Worm (Caenorhabditis elegans) whole organism, young adult: ENCODE data around the gene F08G5.3.
A peak's percentile ranks its signal among the peaks of the same experiment; 100 is the strongest.

Experiments
- B0019.2 ChIP-seq: fragments of 200-800 bp; sonication (Bioruptor generic); conservative IDR thresholded peaks from 2 replicates; pipeline ENCODE4 v1.3.6; 2022; ENCODE audit warnings: missing genetic modification reagents, missing genetic modification characterization, missing compliant biosample characterization
- B0336.3 ChIP-seq: fragments of 200-800 bp; sonication (Bioruptor generic); IDR thresholded peaks from 2 replicates; pipeline ENCODE4 v1.3.6; 2022; ENCODE audit warnings: missing genetic modification characterization, missing compliant biosample characterization
- C06A6.2 ChIP-seq: fragments of 200-800 bp; sonication (Bioruptor generic); conservative IDR thresholded peaks from 2 replicates; pipeline ENCODE4 v1.3.6; 2022; ENCODE audit warnings: missing genetic modification characterization, missing compliant biosample characterization
- C17E4.6 ChIP-seq: fragments of 200-800 bp; sonication (Bioruptor generic); IDR thresholded peaks from 2 replicates; pipeline ENCODE4 v1.3.6; 2022; ENCODE audit warnings: missing genetic modification reagents, missing genetic modification characterization, missing compliant biosample characterization
- D2030.7 ChIP-seq: fragments of 200-800 bp; sonication (Bioruptor generic); IDR thresholded peaks from 2 replicates; pipeline ENCODE4 v1.3.6; 2022; ENCODE audit warnings: missing genetic modification reagents, missing genetic modification characterization, missing compliant biosample characterization
- F52B5.7 ChIP-seq: sonication (generic microtip); optimal IDR thresholded peaks from 2 replicates; lab custom pipeline; 2016; ENCODE audit warnings: mild to moderate bottlenecking, missing genetic modification characterization, missing compliant biosample characterization
- F57A8.1 ChIP-seq: fragments of 200-800 bp; sonication (Bioruptor generic); optimal IDR thresholded peaks from 2 replicates; lab custom pipeline; 2018; ENCODE audit warnings: mild to moderate bottlenecking, missing genetic modification characterization, moderate library complexity, missing compliant biosample characterization
- Y53F4B.3 ChIP-seq: fragments of 200-800 bp; sonication (Bioruptor generic); IDR thresholded peaks from 2 replicates; pipeline ENCODE4 v1.3.6; 2022; ENCODE audit warnings: missing genetic modification reagents, missing genetic modification characterization, missing compliant biosample characterization
- Y67H2A.10 ChIP-seq: fragments of 200-800 bp; sonication (Bioruptor generic); conservative IDR thresholded peaks from 2 replicates; pipeline ENCODE4 v1.3.6; 2022; ENCODE audit warnings: missing genetic modification reagents, missing genetic modification characterization, missing compliant biosample characterization
- ZK185.1 ChIP-seq: sonication (generic microtip); optimal IDR thresholded peaks from 2 replicates; lab custom pipeline; 2016; ENCODE audit warnings: mild to moderate bottlenecking, missing genetic modification characterization, missing compliant biosample characterization; ENCODE audit not compliant: poor library complexity, severe bottlenecking
- akir-1 ChIP-seq: fragments of 200-800 bp; sonication (Bioruptor generic); optimal IDR thresholded peaks from 2 replicates; lab custom pipeline; 2018; ENCODE audit warnings: mild to moderate bottlenecking, missing genetic modification characterization, moderate library complexity, missing compliant biosample characterization
- ama-1 ChIP-seq, 3 experiments: fragments of 150-350 bp in 1 of 3; sonication (generic microtip) in 2 of 3; optimal IDR thresholded peaks; 2 replicates each; lab custom pipeline; 2014 to 2018; ENCODE audit warnings: missing biosample characterization in 2 of 3, missing genetic modification characterization in 2 of 3, missing genetic modification reagents in 2 of 3
- aptf-2 ChIP-seq: fragments of 200-800 bp; sonication (Bioruptor generic); conservative IDR thresholded peaks from 2 replicates; pipeline ENCODE4 v1.3.6; 2022; ENCODE audit warnings: missing genetic modification reagents, missing genetic modification characterization, missing compliant biosample characterization
- aptf-3 ChIP-seq: fragments of 200-800 bp; sonication (Bioruptor generic); IDR thresholded peaks from 2 replicates; pipeline ENCODE4 v1.3.6; 2022; ENCODE audit warnings: missing genetic modification characterization, missing compliant biosample characterization
- athp-1 ChIP-seq: sonication (generic microtip); optimal IDR thresholded peaks from 2 replicates; lab custom pipeline; 2017; ENCODE audit warnings: mild to moderate bottlenecking, missing genetic modification characterization, missing compliant biosample characterization
- attf-3 ChIP-seq: fragments of 200-800 bp; sonication (Bioruptor generic); conservative IDR thresholded peaks from 2 replicates; pipeline ENCODE4 v1.3.6; 2022; ENCODE audit warnings: missing genetic modification reagents, missing genetic modification characterization, missing compliant biosample characterization
- ccch-3 ChIP-seq: fragments of 200-800 bp; sonication (Bioruptor generic); optimal IDR thresholded peaks from 2 replicates; lab custom pipeline; 2018; ENCODE audit warnings: mild to moderate bottlenecking, missing genetic modification characterization, missing compliant biosample characterization
- cebp-1 ChIP-seq, 2 experiments: fragments of 200-800 bp in 1 of 2; sonication (Bioruptor generic) in 1 of 2; sonication (generic microtip) in 1 of 2; IDR thresholded peaks in 1 of 2; optimal IDR thresholded peaks in 1 of 2; 2 replicates each; pipeline versions ENCODE4 v1.3.6 to Lab custom; 2017 to 2022; ENCODE audit warnings: missing compliant biosample characterization in 2 of 2, missing genetic modification characterization in 2 of 2, mild to moderate bottlenecking in 1 of 2, missing genetic modification reagents in 1 of 2, moderate library complexity in 1 of 2
- ceh-100 ChIP-seq: fragments of 200-800 bp; sonication (Bioruptor generic); IDR thresholded peaks from 2 replicates; pipeline ENCODE4 v1.3.6; 2022; ENCODE audit warnings: missing genetic modification reagents, missing genetic modification characterization, missing compliant biosample characterization
- ceh-58 ChIP-seq: fragments of 200-800 bp; sonication (Bioruptor generic); IDR thresholded peaks from 2 replicates; pipeline ENCODE4 v1.3.6; 2022; ENCODE audit warnings: missing genetic modification characterization, missing compliant biosample characterization
- ceh-79 ChIP-seq: sonication (generic microtip); optimal IDR thresholded peaks from 2 replicates; lab custom pipeline; 2017; ENCODE audit warnings: mild to moderate bottlenecking, missing genetic modification characterization, missing compliant biosample characterization
- ceh-91 ChIP-seq: fragments of 200-800 bp; sonication (Bioruptor generic); IDR thresholded peaks from 2 replicates; pipeline ENCODE4 v1.3.6; 2022; ENCODE audit warnings: missing genetic modification reagents, missing genetic modification characterization, missing compliant biosample characterization
- die-1 ChIP-seq: sonication (generic microtip); optimal IDR thresholded peaks from 2 replicates; lab custom pipeline; 2016; ENCODE audit warnings: missing genotype, mild to moderate bottlenecking, missing genetic modification characterization, missing compliant biosample characterization
- dpff-1 ChIP-seq: sonication (generic microtip); optimal IDR thresholded peaks from 2 replicates; lab custom pipeline; 2017; ENCODE audit warnings: mild to moderate bottlenecking, missing genetic modification characterization, missing compliant biosample characterization
- egrh-3 ChIP-seq: fragments of 200-800 bp; sonication (Bioruptor generic); IDR thresholded peaks from 2 replicates; pipeline ENCODE4 v1.3.6; 2022; ENCODE audit warnings: missing genetic modification reagents, missing genetic modification characterization, missing compliant biosample characterization
- ets-4 ChIP-seq: fragments of 200-800 bp; sonication (Bioruptor generic); optimal IDR thresholded peaks from 2 replicates; lab custom pipeline; 2018; ENCODE audit warnings: mild to moderate bottlenecking, missing genetic modification characterization, missing compliant biosample characterization
- hlh-12 ChIP-seq: sonication (generic microtip); optimal IDR thresholded peaks from 2 replicates; lab custom pipeline; 2016; ENCODE audit warnings: missing genetic modification characterization, missing compliant biosample characterization
- lag-1 ChIP-seq: fragments of 200-800 bp; sonication (Bioruptor generic); IDR thresholded peaks from 2 replicates; pipeline ENCODE4 v1.3.6; 2022; ENCODE audit warnings: missing genetic modification reagents, missing genetic modification characterization, missing compliant biosample characterization
- lin-35 ChIP-seq, 3 experiments: fragments of 150-350 bp in 2 of 3; sonication (generic microtip) in 1 of 3; optimal IDR thresholded peaks; 2 replicates each; lab custom pipeline; 2014 to 2018; ENCODE audit warnings: missing biosample characterization in 3 of 3, missing genetic modification characterization in 3 of 3, missing genetic modification reagents in 3 of 3
- lin-40 ChIP-seq: sonication (generic microtip); optimal IDR thresholded peaks from 2 replicates; lab custom pipeline; 2016; ENCODE audit warnings: missing genetic modification characterization, mild to moderate bottlenecking, missing compliant biosample characterization, missing genotype, missing genetic modification reagents
- lsy-27 ChIP-seq: sonication (generic microtip); optimal IDR thresholded peaks from 2 replicates; lab custom pipeline; 2017; ENCODE audit warnings: missing genetic modification characterization, mild to moderate bottlenecking, missing compliant biosample characterization, antibody characterized with exemption, missing genotype, borderline replicate concordance; ENCODE audit not compliant: insufficient read depth
- madf-10 ChIP-seq: sonication (generic microtip); optimal IDR thresholded peaks from 2 replicates; lab custom pipeline; 2016; ENCODE audit warnings: mild to moderate bottlenecking, missing genetic modification characterization, missing compliant biosample characterization
- nfya-1 ChIP-seq: sonication (generic microtip); optimal IDR thresholded peaks from 2 replicates; lab custom pipeline; 2017; ENCODE audit warnings: antibody characterized with exemption, missing compliant biosample characterization, missing genetic modification characterization, borderline replicate concordance; ENCODE audit not compliant: insufficient read depth
- nhr-80 ChIP-seq: sonication (generic microtip); optimal IDR thresholded peaks from 2 replicates; lab custom pipeline; 2016; ENCODE audit warnings: missing genetic modification characterization, missing compliant biosample characterization
- pbrm-1 ChIP-seq: fragments of 200-800 bp; sonication (Bioruptor generic); IDR thresholded peaks from 2 replicates; pipeline ENCODE4 v1.3.6; 2022; ENCODE audit warnings: missing genetic modification reagents, missing genetic modification characterization, missing compliant biosample characterization
- pha-4 ChIP-seq: fragments of 150-350 bp; sonication (generic microtip); optimal IDR thresholded peaks from 2 replicates; lab custom pipeline; 2014; ENCODE audit warnings: missing biosample characterization, missing genetic modification reagents, missing genetic modification characterization
- rcor-1 ChIP-seq: fragments of 200-800 bp; sonication (Bioruptor generic); IDR thresholded peaks from 2 replicates; pipeline ENCODE4 v1.3.6; 2022; ENCODE audit warnings: missing genetic modification reagents, missing genetic modification characterization, missing compliant biosample characterization
- rpc-1 ChIP-seq, 2 experiments: fragments of 150-350 bp in 1 of 2; sonication (generic microtip) in 1 of 2; optimal IDR thresholded peaks; 2 replicates each; lab custom pipeline; 2014 to 2018; ENCODE audit warnings: missing biosample characterization in 1 of 2, missing genetic modification characterization in 1 of 2, missing genetic modification reagents in 1 of 2, missing genotype in 1 of 2
- sdz-38 ChIP-seq: sonication (generic microtip); optimal IDR thresholded peaks from 2 replicates; lab custom pipeline; 2016; ENCODE audit warnings: missing genotype, missing genetic modification characterization, missing compliant biosample characterization
- snpc-1.3 ChIP-seq: sonication (generic microtip); optimal IDR thresholded peaks from 2 replicates; lab custom pipeline; 2017; ENCODE audit warnings: missing genetic modification characterization, mild to moderate bottlenecking, missing compliant biosample characterization, antibody characterized with exemption, moderate library complexity, missing genotype, missing genetic modification reagents; ENCODE audit not compliant: insufficient read depth
- snpc-3.4 ChIP-seq: sonication (generic microtip); optimal IDR thresholded peaks from 2 replicates; lab custom pipeline; 2017; ENCODE audit warnings: missing genetic modification characterization, mild to moderate bottlenecking, missing compliant biosample characterization, antibody characterized with exemption, moderate library complexity, missing genotype, missing genetic modification reagents
- tlf-1 ChIP-seq: fragments of 200-800 bp; sonication (Bioruptor generic); optimal IDR thresholded peaks from 2 replicates; lab custom pipeline; 2018; ENCODE audit warnings: mild to moderate bottlenecking, missing genetic modification characterization, missing compliant biosample characterization
- unc-130 ChIP-seq: sonication (generic microtip); optimal IDR thresholded peaks from 2 replicates; lab custom pipeline; 2016; ENCODE audit warnings: missing genetic modification reagents, missing genetic modification characterization, missing compliant biosample characterization
- unc-62 ChIP-seq: fragments of 150-350 bp; optimal IDR thresholded peaks from 2 replicates; lab custom pipeline; 2014; ENCODE audit warnings: missing biosample characterization, missing genetic modification reagents, missing genetic modification characterization
- ztf-18 ChIP-seq: sonication (generic microtip); optimal IDR thresholded peaks from 2 replicates; lab custom pipeline; 2016; ENCODE audit warnings: missing genotype, mild to moderate bottlenecking, missing genetic modification characterization, missing compliant biosample characterization
- ztf-25 ChIP-seq: fragments of 200-800 bp; sonication (Bioruptor generic); IDR thresholded peaks from 2 replicates; pipeline ENCODE4 v1.3.6; 2022; ENCODE audit warnings: missing genetic modification reagents, missing genetic modification characterization, missing compliant biosample characterization
- ztf-28 ChIP-seq: fragments of 200-800 bp; sonication (Bioruptor generic); IDR thresholded peaks from 2 replicates; pipeline ENCODE4 v1.3.6; 2022; ENCODE audit warnings: missing genetic modification reagents, missing genetic modification characterization, missing compliant biosample characterization

F08G5.3 gene

DNA sequence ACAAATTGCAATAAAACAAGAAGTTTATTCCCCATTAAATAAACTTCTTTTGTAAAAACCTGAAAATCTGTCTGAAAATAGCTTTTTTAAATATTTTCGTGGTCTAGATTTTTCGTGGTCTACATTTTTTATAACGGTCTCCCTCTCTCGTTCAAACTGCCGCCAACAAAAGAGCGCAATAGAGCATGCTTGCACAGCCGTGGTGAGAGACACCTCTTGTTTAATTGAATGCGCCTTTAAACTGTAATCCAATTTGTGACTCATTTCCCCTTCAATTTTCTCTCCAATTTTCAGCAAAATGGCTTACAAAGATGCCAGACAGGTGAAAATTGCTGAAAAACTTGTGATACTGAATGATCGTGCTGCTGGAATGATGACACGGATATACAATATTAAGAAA lies 13.2 kb downstream of the F08G5.3 start, which contains the start of gene gex-3 (continued):
- TF ChIP-seq nhr-80 (tag; lab: Kevin White, UChicago), result peak; percentile 29
- no peak for TF ChIP-seq ceh-58 (GFP tag; lab: Robert Waterston, UW)
- TF ChIP-seq attf-3 (GFP tag; lab: Robert Waterston, UW), result peak; percentile 35; the same call in 1 of the 2 replicates
- peak; percentile 79 for TF ChIP-seq tlf-1 (GFP tag; lab: Kevin White, UChicago)
- TF ChIP-seq lin-40 (tag; lab: Kevin White, UChicago), result peak; percentile 42
- TF ChIP-seq ceh-91, result peak; percentile 79
- TF ChIP-seq ZK185.1, result peak; percentile 48
- TF ChIP-seq B0336.3 (GFP tag; lab: Robert Waterston, UW), result no peak
- no peak for TF ChIP-seq F57A8.1
- no peak for TF ChIP-seq cebp-1 (GFP tag; IDR thresholded peaks at IDR 0.05; lab: Robert Waterston, UW)
- TF ChIP-seq cebp-1 (tag; optimal IDR thresholded peaks at IDR 0.05; lab: Kevin White, UChicago), result peak; percentile 55
- peak; percentile 76 for TF ChIP-seq ceh-100 (GFP tag; lab: Robert Waterston, UW)
- no peak for TF ChIP-seq sdz-38 (tag; lab: Kevin White, UChicago)
- TF ChIP-seq lsy-27, result peak; percentile 18
- TF ChIP-seq ztf-18 (tag; lab: Kevin White, UChicago), result no peak
- no peak for TF ChIP-seq Y53F4B.3 (GFP tag; lab: Robert Waterston, UW)
- TF ChIP-seq pbrm-1 (GFP tag; lab: Robert Waterston, UW), result peak; percentile 73; the same call in 1 of the 2 replicates
- 0 out of 2 replicates have a peak, but pooled peaks have one; percentile 56 for TF ChIP-seq ztf-28 (GFP tag; lab: Robert Waterston, UW)
- TF ChIP-seq B0019.2 (GFP tag; lab: Robert Waterston, UW), result no peak
- 0 out of 2 replicates have a peak, but pooled peaks have one; percentile 32 for TF ChIP-seq C17E4.6 (GFP tag; lab: Robert Waterston, UW)
- TF ChIP-seq pha-4 (tag; lab: Kevin White, UChicago), result no peak
- peak; percentile 74 for TF ChIP-seq rcor-1
- TF ChIP-seq ceh-79 (tag; lab: Kevin White, UChicago), result no peak
- no peak for TF ChIP-seq die-1 (tag; lab: Kevin White, UChicago)
- TF ChIP-seq lag-1 (GFP tag; lab: Robert Waterston, UW), result no peak
- TF ChIP-seq egrh-3 (GFP tag; lab: Robert Waterston, UW), result no peak; the same call in 1 of the 2 replicates
- TF ChIP-seq unc-62 (GFP tag; lab: Kevin White, UChicago), result no peak
- no peak for TF ChIP-seq ama-1 (optimal IDR thresholded peaks at IDR 0.05; lab: Kevin White, UChicago)
- TF ChIP-seq ama-1 (GFP tag; optimal IDR thresholded peaks at IDR 0.05; lab: Kevin White, UChicago), result no peak
- TF ChIP-seq madf-10 (tag; lab: Kevin White, UChicago), result peak; percentile 12
- TF ChIP-seq rpc-1 (optimal IDR thresholded peaks at IDR 0.05; lab: Kevin White, UChicago), result no peak
- no peak for TF ChIP-seq rpc-1 (tag; optimal IDR thresholded peaks at IDR 0.05; lab: Kevin White, UChicago)
- no peak for TF ChIP-seq F52B5.7 (tag; lab: Kevin White, UChicago)
- TF ChIP-seq ztf-25 (GFP tag; lab: Robert Waterston, UW), result 0 out of 2 replicates have a peak, but pooled peaks have one; percentile 11
- no peak for TF ChIP-seq aptf-2
- no peak for TF ChIP-seq dpff-1 (tag; lab: Kevin White, UChicago)
- no peak for TF ChIP-seq aptf-3 (GFP tag; lab: Robert Waterston, UW)
- TF ChIP-seq snpc-3.4 (tag; lab: Kevin White, UChicago), result peak; percentile 48
- no peak for TF ChIP-seq unc-130 (GFP tag; lab: Kevin White, UChicago)
- TF ChIP-seq C06A6.2, result no peak
- no peak for TF ChIP-seq ccch-3 (GFP tag; lab: Kevin White, UChicago)
- no peak for TF ChIP-seq athp-1 (tag; lab: Kevin White, UChicago)
- peak; percentile 78 for TF ChIP-seq D2030.7 (GFP tag; lab: Robert Waterston, UW)
- TF ChIP-seq nfya-1 (tag; lab: Kevin White, UChicago), result no peak
- peak; percentile 30 for TF ChIP-seq snpc-1.3 (tag; lab: Kevin White, UChicago)
- peak; percentile 56 to 84 (median 77) for TF ChIP-seq lin-35 (GFP tag; optimal IDR thresholded peaks at IDR 0.05; lab: Kevin White, UChicago)
- no peak for TF ChIP-seq ets-4 (GFP tag; lab: Kevin White, UChicago)
- no peak for TF ChIP-seq akir-1
- no peak for TF ChIP-seq hlh-12 (tag; lab: Kevin White, UChicago)
- TF ChIP-seq Y67H2A.10 (GFP tag; lab: Robert Waterston, UW), result no peak
